Worm (Caenorhabditis elegans): ENCODE measurements around the gene R08D7.5.

- TF ChIP-seq lin-40 (tag; optimal IDR thresholded peaks at IDR 0.05) (no peak), Y53F4B.3 (GFP tag; IDR thresholded peaks at IDR 0.05) (no peak), lin-35 (GFP tag; optimal IDR thresholded peaks at IDR 0.05) (no peak), athp-1 (tag; optimal IDR thresholded peaks at IDR 0.05) (no peak), snpc-4 (GFP tag; optimal IDR thresholded peaks at IDR 0.05) (no peak), snpc-4 (tag; optimal IDR thresholded peaks at IDR 0.05) (no peak), nfyb-1 (GFP tag; IDR thresholded peaks at IDR 0.05) (no peak), nhr-27 (tag; optimal IDR thresholded peaks at IDR 0.05) (no peak), dpl-1 (GFP tag; optimal IDR thresholded peaks at IDR 0.05) (no peak), Y79H2A.3 (GFP tag; conservative IDR thresholded peaks at IDR 0.05) (no peak), pha-4 (tag; optimal IDR thresholded peaks at IDR 0.05) (no peak), sea-2 (GFP tag; IDR thresholded peaks at IDR 0.05) (no peak)
These were observed 25.0 kb downstream of the R08D7.5 start for ce11 chrIII:8998884-8999283.
